Worm (Caenorhabditis elegans): Measurements from ENCODE around the gene R02F2.5.

The R02F2.5 gene

DNA sequence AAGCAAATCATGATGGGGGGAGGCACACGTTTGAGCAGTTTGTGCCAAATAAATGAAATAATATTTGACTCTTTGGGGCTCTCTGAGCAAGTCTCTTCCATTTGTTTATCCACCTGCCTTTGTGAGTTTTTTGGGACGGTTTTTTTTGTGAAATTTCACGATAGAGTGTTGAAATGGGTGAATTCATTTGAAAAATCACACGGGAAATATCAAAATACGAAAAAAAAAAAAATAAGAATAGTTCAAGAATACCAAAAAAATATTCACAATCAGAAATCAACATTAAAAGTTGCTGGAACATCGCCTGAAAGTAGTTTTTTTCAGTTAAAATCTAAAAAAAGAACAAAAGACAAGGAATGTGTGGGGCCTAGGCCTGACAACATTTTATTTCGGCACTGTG, 33.4 kb downstream of the R02F2.5 start, which contains the start of gene pqn-25:
pqn-25 (minus strand) TSS at position 101 of the 400 bp plus-strand sequence.
- no peak for TF ChIP-seq isw-1 (GFP tag; IDR thresholded peaks at IDR 0.05)
- no peak for TF ChIP-seq C04F5.9 (tag; optimal IDR thresholded peaks at IDR 0.05)
- TF ChIP-seq dpl-1 (GFP tag; optimal IDR thresholded peaks at IDR 0.05) = no peak
- no peak for TF ChIP-seq lin-39 (tag; optimal IDR thresholded peaks at IDR 0.05)
- TF ChIP-seq aha-1 (tag; optimal IDR thresholded peaks at IDR 0.05) = no peak
- TF ChIP-seq fkh-4 (tag; optimal IDR thresholded peaks at IDR 0.05; ENCODE audit: borderline replicate concordance) = no peak

DNA sequence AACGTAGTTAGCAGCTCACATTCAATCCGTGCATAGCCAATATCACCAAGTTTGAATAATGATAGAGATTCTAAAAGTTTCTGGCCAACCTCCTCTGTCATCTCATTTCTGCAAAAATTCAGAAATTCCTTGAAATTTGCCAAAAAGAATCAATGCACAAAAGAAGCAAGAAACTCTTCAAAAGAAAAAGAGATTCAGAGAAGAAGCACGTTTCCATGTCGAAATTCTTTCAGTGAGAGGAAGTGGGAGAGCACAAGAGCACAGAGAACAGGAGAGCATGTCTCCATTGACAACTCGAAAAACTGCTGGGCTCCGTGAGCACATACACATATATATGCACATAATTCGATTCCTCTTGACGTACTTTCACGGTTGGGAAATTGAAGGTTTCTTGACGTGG, 38.3 kb downstream of the R02F2.5 start, which contains the start of gene nekl-4:
nekl-4 (minus strand) TSS at position 101 of the 400 bp plus-strand sequence.
- TF ChIP-seq egl-27 (tag; optimal IDR thresholded peaks at IDR 0.05) = no peak
- peak; percentile 78 for TF ChIP-seq fkh-8 (tag; optimal IDR thresholded peaks at IDR 0.05)

DNA sequence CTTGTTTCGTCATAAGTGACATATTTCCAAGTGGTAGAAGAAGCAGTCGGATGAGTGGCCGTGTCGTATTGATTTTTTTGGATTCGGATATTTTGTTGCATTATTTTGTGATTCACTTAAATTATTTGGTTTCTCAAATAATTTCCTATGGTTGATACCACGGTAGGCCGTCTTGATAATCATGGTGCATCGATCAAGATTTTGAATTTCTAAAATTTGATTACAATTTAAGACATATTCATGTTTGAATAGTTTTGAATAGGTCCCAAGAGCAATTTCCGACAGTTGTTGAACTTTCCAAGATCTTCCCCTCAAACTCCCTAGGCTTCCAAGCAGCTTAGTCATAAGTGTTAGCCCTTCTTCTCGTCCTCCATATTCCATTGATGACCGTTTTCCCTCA, 42.8 kb downstream of the R02F2.5 start, which contains the start of gene D1044.4:
D1044.4 (minus strand) TSS at position 101 of the 400 bp plus-strand sequence.
- TF ChIP-seq xbp-1 (tag; optimal IDR thresholded peaks at IDR 0.05) = no peak

DNA sequence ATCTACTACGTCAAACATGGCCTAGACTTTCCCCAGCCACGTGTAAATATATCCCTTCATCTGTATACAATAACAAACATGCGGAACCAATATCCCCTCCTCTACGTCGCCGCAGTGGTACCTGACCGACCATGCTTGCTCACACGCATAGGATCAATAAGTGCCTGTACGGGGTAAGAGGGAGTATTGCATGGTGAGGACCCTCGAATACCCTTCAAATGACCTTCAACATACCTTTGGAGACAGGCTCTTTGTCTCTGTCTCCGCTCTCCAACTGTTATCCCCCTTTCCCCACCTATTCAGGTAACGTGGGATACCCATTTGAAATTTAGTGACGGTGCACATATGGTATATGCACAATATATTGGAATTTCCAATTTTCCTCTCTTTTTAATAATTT, 46.9 kb downstream of the R02F2.5 start, which contains the start of gene dex-1:
dex-1 (plus strand) TSS at position 132 of the 400 bp plus-strand sequence.
- no peak for TF ChIP-seq unc-62 (GFP tag; optimal IDR thresholded peaks at IDR 0.05)
- TF ChIP-seq ceh-63 (GFP tag; optimal IDR thresholded peaks at IDR 0.05) = no peak
- no peak for TF ChIP-seq nhr-85 (tag)
